Fruit fly (Drosophila melanogaster): ENCODE results near the gene CG10472.

- TF ChIP-seq B-H2 (GFP tag; optimal IDR thresholded peaks at IDR 0.05), result no peak
- TF ChIP-seq dysf (GFP tag; IDR thresholded peaks at IDR 0.05), result no peak
- no peak for TF ChIP-seq CG10321 (GFP tag; IDR thresholded peaks at IDR 0.05)
- TF ChIP-seq bcd (GFP tag; optimal IDR thresholded peaks at IDR 0.05), result no peak
- no peak for TF ChIP-seq CG34376 (GFP tag; optimal IDR thresholded peaks at IDR 0.05)
- no peak for TF ChIP-seq CG8478 (optimal IDR thresholded peaks at IDR 0.05)
Observed at dm6 chr3L:6034511-6034910, 28.2 kb downstream of the CG10472 start, which contains the start of gene CG10477.

All from whole organism, embryonic.